Fruit fly (Drosophila melanogaster) whole organism, embryonic: Measurements from ENCODE around the gene COX7AL2.

Source experiments
- BEAF-32 ChIP-seq: fragments of 200-800 bp; sonication (Bioruptor generic); optimal IDR thresholded peaks from 3 replicates; lab custom pipeline; 2017; ENCODE audit warnings: missing biosample characterization, missing genetic modification characterization, mild to moderate bottlenecking, moderate library complexity, missing genetic modification reagents
- CG10209 ChIP-seq: fragments of 200-800 bp; sonication (Bioruptor generic); optimal IDR thresholded peaks from 3 replicates; lab custom pipeline; 2017; ENCODE audit warnings: missing biosample characterization, mild to moderate bottlenecking, missing genetic modification characterization, missing genetic modification reagents
- CG10274 ChIP-seq: fragments of 200-800 bp; sonication (Bioruptor generic); optimal IDR thresholded peaks from 3 replicates; lab custom pipeline; 2017; ENCODE audit warnings: missing biosample characterization, mild to moderate bottlenecking, missing genetic modification characterization
- CG10431 ChIP-seq: fragments of 200-800 bp; sonication (Bioruptor generic); optimal IDR thresholded peaks from 3 replicates; lab custom pipeline; 2018; ENCODE audit warnings: missing biosample characterization, mild to moderate bottlenecking, missing genetic modification characterization
- CG11504 ChIP-seq: fragments of 200-800 bp; sonication (Bioruptor generic); optimal IDR thresholded peaks from 3 replicates; lab custom pipeline; 2019; ENCODE audit warnings: missing biosample characterization, mild to moderate bottlenecking, missing genetic modification characterization, moderate library complexity
- CG12236 ChIP-seq: fragments of 200-800 bp; sonication (Bioruptor generic); optimal IDR thresholded peaks from 2 replicates; lab custom pipeline; 2016; ENCODE audit warnings: missing biosample characterization, missing genetic modification characterization
- CG1233 ChIP-seq: fragments of 200-800 bp; sonication (Bioruptor generic); optimal IDR thresholded peaks from 4 replicates; lab custom pipeline; 2018; ENCODE audit warnings: missing biosample characterization, mild to moderate bottlenecking, missing genetic modification characterization
- CG12769 ChIP-seq: fragments of 200-800 bp; sonication (Bioruptor generic); optimal IDR thresholded peaks from 2 replicates; lab custom pipeline; 2019; ENCODE audit warnings: missing biosample characterization, mild to moderate bottlenecking, missing genetic modification characterization, moderate library complexity
- CG13775 ChIP-seq: fragments of 200-800 bp; sonication (Bioruptor generic); optimal IDR thresholded peaks from 3 replicates; lab custom pipeline; 2017; ENCODE audit warnings: missing biosample characterization, mild to moderate bottlenecking, missing genetic modification characterization
- CG15514 ChIP-seq: fragments of 200-800 bp; sonication (Bioruptor generic); optimal IDR thresholded peaks from 3 replicates; lab custom pipeline; 2017; ENCODE audit warnings: missing biosample characterization, missing genetic modification characterization, mild to moderate bottlenecking, moderate library complexity, missing genetic modification reagents
- CG17385 ChIP-seq: fragments of 200-800 bp; sonication (Bioruptor generic); optimal IDR thresholded peaks from 3 replicates; lab custom pipeline; 2018; ENCODE audit warnings: missing biosample characterization, mild to moderate bottlenecking, missing genetic modification characterization
- CG1832 ChIP-seq: fragments of 200-800 bp; sonication (Bioruptor generic); optimal IDR thresholded peaks from 2 replicates; lab custom pipeline; 2017; ENCODE audit warnings: missing biosample characterization, mild to moderate bottlenecking, missing genetic modification characterization, inconsistent platforms
- CG30403 ChIP-seq: fragments of 200-800 bp; sonication (Bioruptor generic); optimal IDR thresholded peaks from 3 replicates; lab custom pipeline; 2016; ENCODE audit warnings: missing biosample characterization, missing genetic modification characterization
- CG3995 ChIP-seq: fragments of 200-800 bp; sonication (Bioruptor generic); optimal IDR thresholded peaks from 3 replicates; lab custom pipeline; 2016; ENCODE audit warnings: missing biosample characterization, missing genetic modification characterization
- CG43689 ChIP-seq: fragments of 200-800 bp; sonication (Bioruptor generic); IDR thresholded peaks from 2 replicates; pipeline ENCODE4 v1.3.6; 2022; ENCODE audit warnings: missing biosample characterization, missing genetic modification characterization
- CG4424 ChIP-seq: fragments of 200-800 bp; sonication (Bioruptor generic); optimal IDR thresholded peaks from 3 replicates; lab custom pipeline; 2016; ENCODE audit warnings: missing biosample characterization, missing genetic modification characterization
- CG6765 ChIP-seq: fragments of 200-800 bp; sonication (Bioruptor generic); optimal IDR thresholded peaks from 3 replicates; lab custom pipeline; 2017; ENCODE audit warnings: missing biosample characterization, mild to moderate bottlenecking, missing genetic modification characterization
- CG7357 ChIP-seq: fragments of 200-800 bp; sonication (Bioruptor generic); IDR thresholded peaks from 3 replicates; pipeline ENCODE4 v1.3.6; 2022; ENCODE audit warnings: missing biosample characterization, missing genetic modification characterization
- CG7556 ChIP-seq: fragments of 200-800 bp; sonication (Bioruptor generic); optimal IDR thresholded peaks from 2 replicates; lab custom pipeline; 2017; ENCODE audit warnings: missing biosample characterization, mild to moderate bottlenecking, missing genetic modification characterization
- CG8478 ChIP-seq: fragments of >200 bp; optimal IDR thresholded peaks from 2 replicates; lab custom pipeline; 2018
- CG8765 ChIP-seq: fragments of 200-800 bp; sonication (Bioruptor generic); IDR thresholded peaks from 2 replicates; pipeline ENCODE4 v1.3.6; 2022; ENCODE audit warnings: missing biosample characterization, missing genetic modification characterization
- Chrac-16 ChIP-seq: fragments of 200-800 bp; sonication (Bioruptor generic); optimal IDR thresholded peaks from 3 replicates; lab custom pipeline; 2016; ENCODE audit warnings: missing biosample characterization, missing genetic modification characterization
- D19B ChIP-seq: fragments of 200-800 bp; sonication (Bioruptor generic); optimal IDR thresholded peaks from 2 replicates; lab custom pipeline; 2017; ENCODE audit warnings: missing biosample characterization, mild to moderate bottlenecking, missing genetic modification characterization
- Deaf1 ChIP-seq: fragments of 200-800 bp; optimal IDR thresholded peaks from 3 replicates; lab custom pipeline; 2019; ENCODE audit warnings: missing biosample characterization, mild to moderate bottlenecking, missing genetic modification characterization, moderate library complexity
- ERR ChIP-seq: fragments of 200-800 bp; sonication (Bioruptor generic); optimal IDR thresholded peaks from 2 replicates; lab custom pipeline; 2016; ENCODE audit warnings: missing biosample characterization, missing genetic modification characterization
- Hr51 ChIP-seq, 2 experiments: fragments of 200-800 bp; sonication (Bioruptor generic); optimal IDR thresholded peaks; 2 replicates in 1 of 2; 3 replicates in 1 of 2; lab custom pipeline; 2016 to 2018; ENCODE audit warnings: missing biosample characterization in 2 of 2, missing genetic modification characterization in 2 of 2, mild to moderate bottlenecking in 1 of 2, moderate library complexity in 1 of 2
- Meics ChIP-seq: fragments of 200-800 bp; sonication (Bioruptor generic); optimal IDR thresholded peaks from 2 replicates; lab custom pipeline; 2017; ENCODE audit warnings: missing biosample characterization, mild to moderate bottlenecking, missing genetic modification characterization
- Nf-YB ChIP-seq: fragments of 200-800 bp; sonication (Bioruptor generic); optimal IDR thresholded peaks from 3 replicates; lab custom pipeline; 2019; ENCODE audit warnings: missing biosample characterization, mild to moderate bottlenecking, missing genetic modification characterization, moderate library complexity
- Stat92E ChIP-seq, 3 experiments: fragments of >200 bp in 2 of 3; fragments of 200-800 bp in 1 of 3; sonication (Bioruptor generic) in 1 of 3; optimal IDR thresholded peaks; 2 replicates each; lab custom pipeline; 2017 to 2019; ENCODE audit warnings: missing biosample characterization in 3 of 3, missing genetic modification characterization in 3 of 3, mild to moderate bottlenecking in 1 of 3, moderate library complexity in 1 of 3
- Usf ChIP-seq: fragments of 200-800 bp; sonication (Bioruptor generic); optimal IDR thresholded peaks from 2 replicates; lab custom pipeline; 2017; ENCODE audit warnings: missing genotype, missing biosample characterization, missing genetic modification characterization
- Vsx1 ChIP-seq: fragments of 200-800 bp; sonication (Bioruptor generic); optimal IDR thresholded peaks from 2 replicates; lab custom pipeline; 2017; ENCODE audit warnings: missing biosample characterization, mild to moderate bottlenecking, missing genetic modification characterization, missing genetic modification reagents
- bcd ChIP-seq: fragments of 200-800 bp; sonication (Bioruptor generic); optimal IDR thresholded peaks from 2 replicates; lab custom pipeline; 2017; ENCODE audit warnings: missing biosample characterization, mild to moderate bottlenecking, missing genetic modification characterization
- cg ChIP-seq: fragments of 200-800 bp; sonication (Bioruptor generic); optimal IDR thresholded peaks from 3 replicates; lab custom pipeline; 2019; ENCODE audit warnings: missing biosample characterization, mild to moderate bottlenecking, missing genetic modification characterization, moderate library complexity
- corto ChIP-seq: fragments of 200-800 bp; sonication (Bioruptor generic); optimal IDR thresholded peaks from 2 replicates; lab custom pipeline; 2016; ENCODE audit warnings: missing biosample characterization, mild to moderate bottlenecking, missing genetic modification characterization, moderate library complexity
- cwo ChIP-seq: fragments of 200-800 bp; sonication (Bioruptor generic); optimal IDR thresholded peaks from 3 replicates; lab custom pipeline; 2017; ENCODE audit warnings: missing biosample characterization, missing genetic modification characterization, mild to moderate bottlenecking, moderate library complexity, missing genetic modification reagents
- ewg ChIP-seq: fragments of 200-800 bp; sonication (Bioruptor generic); optimal IDR thresholded peaks from 3 replicates; lab custom pipeline; 2017; ENCODE audit warnings: mild to moderate bottlenecking, missing biosample characterization, missing genetic modification reagents, missing genetic modification characterization
- exex ChIP-seq: fragments of 200-800 bp; sonication (Bioruptor generic); optimal IDR thresholded peaks from 4 replicates; lab custom pipeline; 2018; ENCODE audit warnings: missing biosample characterization, mild to moderate bottlenecking, missing genetic modification characterization, moderate library complexity
- fd3F ChIP-seq: fragments of 200-800 bp; sonication (Bioruptor generic); optimal IDR thresholded peaks from 2 replicates; lab custom pipeline; 2018; ENCODE audit warnings: missing biosample characterization, mild to moderate bottlenecking, missing genetic modification characterization, moderate library complexity
- grn ChIP-seq: fragments of 200-800 bp; sonication (Bioruptor generic); optimal IDR thresholded peaks from 3 replicates; lab custom pipeline; 2017; ENCODE audit warnings: missing biosample characterization, missing genetic modification characterization
- nerfin-1 ChIP-seq: fragments of 200-800 bp; sonication (Bioruptor generic); optimal IDR thresholded peaks from 3 replicates; lab custom pipeline; 2019; ENCODE audit warnings: missing biosample characterization, mild to moderate bottlenecking, missing genetic modification characterization, moderate library complexity
- run ChIP-seq: fragments of 200-800 bp; sonication (Bioruptor generic); optimal IDR thresholded peaks from 3 replicates; lab custom pipeline; 2018; ENCODE audit warnings: missing biosample characterization, mild to moderate bottlenecking, missing genetic modification characterization
- sc ChIP-seq, 3 experiments: fragments of >200 bp in 2 of 3; fragments of 200-800 bp in 1 of 3; sonication (Bioruptor generic) in 1 of 3; optimal IDR thresholded peaks; 2 replicates in 2 of 3; 3 replicates in 1 of 3; lab custom pipeline; 2017; ENCODE audit warnings: mild to moderate bottlenecking in 1 of 3, missing biosample characterization in 1 of 3, missing genetic modification characterization in 1 of 3, missing genetic modification reagents in 1 of 3
- sens ChIP-seq: fragments of 200-800 bp; sonication (Bioruptor generic); peaks from one replicate; lab custom pipeline; 2016; ENCODE audit warnings: missing biosample characterization, missing genetic modification characterization
- sr ChIP-seq: fragments of 200-800 bp; sonication (Bioruptor generic); IDR thresholded peaks from 3 replicates; pipeline ENCODE4 v1.3.6; 2022; ENCODE audit warnings: missing biosample characterization, missing genetic modification characterization

Gene COX7AL2

DNA sequence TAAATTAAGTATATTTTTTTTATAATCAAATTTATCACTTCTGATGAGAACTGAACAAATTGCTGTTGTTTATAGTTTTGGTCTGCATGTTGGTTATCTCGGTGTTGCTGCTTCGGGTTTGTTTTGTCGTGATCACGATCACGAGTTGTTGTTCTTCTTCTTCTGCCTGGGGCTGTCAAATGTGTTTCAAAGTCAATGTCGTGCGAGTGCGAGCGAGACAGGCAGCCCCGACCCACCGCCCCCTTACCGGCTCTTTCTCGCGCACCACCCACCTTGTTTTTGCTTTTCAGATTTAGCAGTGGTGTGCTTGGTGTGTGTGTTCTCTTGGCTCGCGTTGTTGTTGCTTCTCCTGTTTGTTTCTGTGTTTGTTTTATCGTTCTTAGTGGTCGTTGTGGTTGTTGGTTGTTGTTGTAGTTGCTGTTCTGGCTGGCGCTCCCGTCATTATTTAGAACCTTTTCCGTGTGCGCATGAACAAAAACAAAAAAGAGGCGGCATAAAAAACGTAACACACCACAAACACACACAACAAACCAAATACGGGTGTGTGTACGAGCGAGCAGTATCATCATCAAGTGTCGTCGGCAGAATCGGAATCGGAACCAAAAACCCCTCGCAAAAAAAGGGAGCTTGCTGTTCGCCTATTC, at the start of gene COX7AL2:
Gene COX7AL2, minus strand, starts transcription at position 438 of the 644 bp plus-strand sequence.
- TF ChIP-seq exex (tag; lab: Kevin White, UChicago) (peak; percentile 34), Vsx1 (GFP tag; lab: Kevin White, UChicago) (peak; percentile 91), CG7357 (GFP tag; lab: Robert Waterston, UW) (0 out of 3 replicates have a peak, but pooled peaks have one; percentile 11), CG43689 (GFP tag; lab: Robert Waterston, UW) (no peak), sc (optimal IDR thresholded peaks at IDR 0.05; lab: Kevin White, UChicago) (no peak), sc (GFP tag; optimal IDR thresholded peaks at IDR 0.05; lab: Kevin White, UChicago) (peak; percentile 19), cg (peak; percentile 55), Nf-YB (GFP tag; lab: Kevin White, UChicago) (peak; percentile 14), CG30403 (GFP tag; lab: Kevin White, UChicago) (peak; percentile 39), CG10209 (GFP tag; lab: Kevin White, UChicago) (peak; percentile 22), CG1233 (GFP tag; lab: Kevin White, UChicago) (peak; percentile 7), CG4424 (GFP tag; lab: Kevin White, UChicago) (peak; percentile 37), CG10431 (peak; percentile 35), CG13775 (peak; percentile 24), Usf (no peak), CG17385 (GFP tag; lab: Kevin White, UChicago) (peak; percentile 95), ewg (GFP tag; lab: Kevin White, UChicago) (peak; percentile 20), CG6765 (GFP tag; lab: Kevin White, UChicago) (peak; percentile 31), fd3F (no peak), Hr51 (GFP tag; optimal IDR thresholded peaks at IDR 0.05; lab: Kevin White, UChicago) (peak in 1 of 2 experiments; percentile 11), sr (GFP tag; lab: Robert Waterston, UW) (no peak), bcd (peak; percentile 36), CG7556 (GFP tag; lab: Kevin White, UChicago) (no peak), nerfin-1 (tag; lab: Kevin White, UChicago) (no peak), CG8478 (no peak), ERR (peak; percentile 51), Stat92E (GFP tag; optimal IDR thresholded peaks at IDR 0.05; lab: Kevin White, UChicago) (peak in 1 of 3 experiments; percentile 70), Deaf1 (tag; lab: Kevin White, UChicago) (peak; percentile 18), cwo (GFP tag; lab: Kevin White, UChicago) (peak; percentile 89), CG1832 (GFP tag; lab: Kevin White, UChicago) (peak; percentile 64), Meics (peak; percentile 5), CG8765 (GFP tag; lab: Robert Waterston, UW) (no peak), CG15514 (GFP tag; lab: Kevin White, UChicago) (peak; percentile 19), BEAF-32 (peak; percentile 59), corto (GFP tag; lab: Kevin White, UChicago) (peak; percentile 12), CG3995 (GFP tag; lab: Kevin White, UChicago) (peak; percentile 86), grn (peak; percentile 53), D19B (GFP tag; lab: Kevin White, UChicago) (no peak), CG12769 (tag; lab: Kevin White, UChicago) (peak; percentile 71), CG12236 (GFP tag; lab: Kevin White, UChicago) (no peak), Chrac-16 (GFP tag; lab: Kevin White, UChicago) (peak; percentile 15), sens (GFP tag; lab: Kevin White, UChicago) (peak; percentile 22), CG11504 (tag; lab: Kevin White, UChicago) (peak; percentile 26), CG10274 (GFP tag; lab: Kevin White, UChicago) (peak; percentile 38), run (tag; lab: Kevin White, UChicago) (peak; percentile 20)
